Worm (Caenorhabditis elegans) whole organism, L4 larva: Measurements from ENCODE around the gene srz-6.

Source experiments
- D1046.2 ChIP-seq: fragments of 200-800 bp; sonication (Bioruptor generic); IDR thresholded peaks from 2 replicates; pipeline ENCODE4 v1.3.6; 2022; ENCODE audit warnings: missing genetic modification characterization, missing compliant biosample characterization
- F49E8.2 ChIP-seq: sonication (generic microtip); optimal IDR thresholded peaks from 2 replicates; lab custom pipeline; 2016; ENCODE audit warnings: missing compliant biosample characterization, mild to moderate bottlenecking, missing genetic modification characterization, borderline replicate concordance
- Y5F2A.4 ChIP-seq: fragments of 200-800 bp; sonication (Bioruptor generic); optimal IDR thresholded peaks from 2 replicates; lab custom pipeline; 2018; ENCODE audit warnings: mild to moderate bottlenecking, missing genetic modification characterization, missing compliant biosample characterization
- ZK337.2 ChIP-seq: fragments of 200-800 bp; sonication (Bioruptor generic); IDR thresholded peaks from 2 replicates; pipeline ENCODE4 v1.3.6; 2022; ENCODE audit warnings: missing genetic modification reagents, missing genetic modification characterization, missing compliant biosample characterization
- aly-2 ChIP-seq: sonication (generic microtip); optimal IDR thresholded peaks from 2 replicates; lab custom pipeline; 2018; ENCODE audit warnings: missing biosample characterization, missing genetic modification characterization
- ama-1 ChIP-seq: fragments of 150-350 bp; optimal IDR thresholded peaks from 2 replicates; lab custom pipeline; 2014; ENCODE audit warnings: inconsistent platforms, mixed read lengths
- arid-1 ChIP-seq: fragments of 200-800 bp; sonication (Bioruptor generic); conservative IDR thresholded peaks from 2 replicates; pipeline ENCODE4 v1.3.6; 2022; ENCODE audit warnings: missing genetic modification reagents, missing genetic modification characterization, missing compliant biosample characterization
- ceh-28 ChIP-seq: fragments of 150-350 bp; optimal IDR thresholded peaks from 2 replicates; lab custom pipeline; 2014; ENCODE audit warnings: missing biosample characterization, missing genetic modification reagents, missing genetic modification characterization
- ceh-82 ChIP-seq: sonication (generic microtip); optimal IDR thresholded peaks from 2 replicates; lab custom pipeline; 2017; ENCODE audit warnings: missing biosample characterization, missing genetic modification characterization
- cey-2 ChIP-seq: sonication (generic microtip); optimal IDR thresholded peaks from 3 replicates; lab custom pipeline; 2017; ENCODE audit warnings: missing genetic modification characterization, mild to moderate bottlenecking, missing compliant biosample characterization, antibody characterized with exemption, borderline replicate concordance; ENCODE audit not compliant: insufficient read depth
- dmd-6 ChIP-seq: fragments of 200-800 bp; sonication (Bioruptor generic); IDR thresholded peaks from 2 replicates; pipeline ENCODE4 v1.3.6; 2022; ENCODE audit warnings: missing genetic modification reagents, missing genetic modification characterization, missing compliant biosample characterization
- duxl-1 ChIP-seq: sonication (generic microtip); optimal IDR thresholded peaks from 2 replicates; lab custom pipeline; 2016; ENCODE audit warnings: mild to moderate bottlenecking, missing genetic modification characterization, moderate library complexity, missing compliant biosample characterization; ENCODE audit not compliant: poor library complexity
- dve-1 ChIP-seq: sonication (generic microtip); optimal IDR thresholded peaks from 2 replicates; lab custom pipeline; 2017; ENCODE audit warnings: antibody characterized with exemption, mild to moderate bottlenecking, missing genetic modification characterization, missing compliant biosample characterization; ENCODE audit not compliant: insufficient read depth
- egl-43 ChIP-seq: fragments of 200-800 bp; sonication (Bioruptor generic); IDR thresholded peaks from 2 replicates; pipeline ENCODE4 v1.3.6; 2022; ENCODE audit warnings: missing genetic modification reagents, missing genetic modification characterization, missing compliant biosample characterization
- fkh-10 ChIP-seq: fragments of 150-350 bp; optimal IDR thresholded peaks from 2 replicates; lab custom pipeline; 2014; ENCODE audit warnings: missing biosample characterization, missing genetic modification reagents, missing genetic modification characterization
- fos-1 ChIP-seq: fragments of 150-350 bp; optimal IDR thresholded peaks from 2 replicates; lab custom pipeline; 2014; ENCODE audit warnings: missing biosample characterization, missing genetic modification characterization
- gei-8 ChIP-seq: fragments of 200-800 bp; sonication (Bioruptor generic); optimal IDR thresholded peaks from 2 replicates; lab custom pipeline; 2018; ENCODE audit warnings: mild to moderate bottlenecking, missing genetic modification characterization, missing compliant biosample characterization
- hlh-11 ChIP-seq: fragments of 200-800 bp; sonication (Bioruptor generic); optimal IDR thresholded peaks from 2 replicates; lab custom pipeline; 2018; ENCODE audit warnings: mild to moderate bottlenecking, missing genetic modification characterization, missing compliant biosample characterization
- hlh-30 ChIP-seq: sonication (generic microtip); optimal IDR thresholded peaks from 2 replicates; lab custom pipeline; 2017; ENCODE audit warnings: antibody characterized with exemption, mild to moderate bottlenecking, missing genetic modification characterization, missing compliant biosample characterization; ENCODE audit not compliant: insufficient read depth
- jun-1 ChIP-seq: fragments of 150-350 bp; optimal IDR thresholded peaks from 2 replicates; lab custom pipeline; 2014; ENCODE audit warnings: missing biosample characterization, missing genetic modification reagents, missing genetic modification characterization
- lim-7 ChIP-seq: fragments of 200-800 bp; sonication (Bioruptor generic); IDR thresholded peaks from 2 replicates; pipeline ENCODE4 v1.3.6; 2022; ENCODE audit warnings: missing genetic modification characterization, missing compliant biosample characterization
- lin-13 ChIP-seq: fragments of 150-350 bp; optimal IDR thresholded peaks from 2 replicates; lab custom pipeline; 2014; ENCODE audit warnings: missing biosample characterization, missing genetic modification reagents, missing genetic modification characterization
- lin-39 ChIP-seq: fragments of 150-350 bp; optimal IDR thresholded peaks from 2 replicates; lab custom pipeline; 2014; ENCODE audit warnings: missing biosample characterization, missing genetic modification reagents, missing genetic modification characterization
- madf-9 ChIP-seq: fragments of 200-800 bp; sonication (Bioruptor generic); conservative IDR thresholded peaks from 2 replicates; pipeline ENCODE4 v1.3.6; 2022; ENCODE audit warnings: missing genetic modification reagents, missing genetic modification characterization, missing compliant biosample characterization
- mdt-29 ChIP-seq: fragments of 200-800 bp; sonication (Bioruptor generic); IDR thresholded peaks from 2 replicates; pipeline ENCODE4 v1.3.6; 2022; ENCODE audit warnings: missing genetic modification reagents, missing genetic modification characterization, missing compliant biosample characterization
- mes-2 ChIP-seq: sonication (generic microtip); optimal IDR thresholded peaks from 2 replicates; lab custom pipeline; 2016; ENCODE audit warnings: missing genotype, mild to moderate bottlenecking, missing genetic modification characterization, missing compliant biosample characterization; ENCODE audit not compliant: poor library complexity, severe bottlenecking
- mxl-2 ChIP-seq: fragments of 200-800 bp; sonication (Bioruptor generic); conservative IDR thresholded peaks from 2 replicates; pipeline ENCODE4 v1.3.6; 2022; ENCODE audit warnings: missing genetic modification reagents, missing genetic modification characterization, missing compliant biosample characterization
- mxl-3 ChIP-seq: fragments of 200-800 bp; sonication (Bioruptor generic); optimal IDR thresholded peaks from 2 replicates; lab custom pipeline; 2018; ENCODE audit warnings: mild to moderate bottlenecking, missing genetic modification characterization, missing compliant biosample characterization
- nhr-10 ChIP-seq: fragments of 150-350 bp; optimal IDR thresholded peaks from 2 replicates; lab custom pipeline; 2014; ENCODE audit warnings: missing biosample characterization, missing genetic modification characterization
- nhr-102 ChIP-seq: sonication (generic microtip); optimal IDR thresholded peaks from 2 replicates; lab custom pipeline; 2016; ENCODE audit warnings: mild to moderate bottlenecking, missing genetic modification characterization, moderate library complexity, missing compliant biosample characterization
- nhr-11 ChIP-seq: fragments of 150-350 bp; optimal IDR thresholded peaks from 2 replicates; lab custom pipeline; 2014; ENCODE audit warnings: missing biosample characterization, missing genetic modification characterization
- nhr-25 ChIP-seq: sonication (generic microtip); optimal IDR thresholded peaks from 2 replicates; lab custom pipeline; 2017; ENCODE audit warnings: missing genetic modification characterization, mild to moderate bottlenecking, missing compliant biosample characterization, antibody characterized with exemption, moderate library complexity, borderline replicate concordance; ENCODE audit not compliant: insufficient read depth
- nhr-28 ChIP-seq: fragments of 150-350 bp; optimal IDR thresholded peaks from 2 replicates; lab custom pipeline; 2014; ENCODE audit warnings: missing biosample characterization, missing genetic modification characterization
- nhr-41 ChIP-seq: fragments of 200-800 bp; sonication (Bioruptor generic); IDR thresholded peaks from 2 replicates; pipeline ENCODE4 v1.3.6; 2022; ENCODE audit warnings: missing genetic modification reagents, missing genetic modification characterization, missing compliant biosample characterization
- nhr-48 ChIP-seq: sonication (generic microtip); optimal IDR thresholded peaks from 2 replicates; lab custom pipeline; 2016; ENCODE audit warnings: mild to moderate bottlenecking, missing genetic modification characterization, missing compliant biosample characterization
- nhr-76 ChIP-seq: fragments of 150-350 bp; optimal IDR thresholded peaks from 2 replicates; lab custom pipeline; 2014; ENCODE audit warnings: missing biosample characterization, missing genetic modification characterization
- pha-4 ChIP-seq, 2 experiments: fragments of 150-350 bp in 1 of 2; fragments of 200-800 bp in 1 of 2; sonication (Bioruptor generic) in 1 of 2; IDR thresholded peaks in 1 of 2; optimal IDR thresholded peaks in 1 of 2; 2 replicates each; pipeline versions ENCODE4 v1.3.6 to Lab custom; 2014 to 2022; ENCODE audit warnings: missing genetic modification characterization in 2 of 2, missing genetic modification reagents in 2 of 2, missing biosample characterization in 1 of 2, missing compliant biosample characterization in 1 of 2
- php-3 ChIP-seq: fragments of 200-800 bp; sonication (Bioruptor generic); IDR thresholded peaks from 2 replicates; pipeline ENCODE4 v1.3.6; 2022; ENCODE audit warnings: missing genetic modification reagents, missing genetic modification characterization, missing compliant biosample characterization
- rbr-2 ChIP-seq: sonication (generic microtip); optimal IDR thresholded peaks from 2 replicates; lab custom pipeline; 2016; ENCODE audit warnings: missing genotype, missing genetic modification characterization, missing compliant biosample characterization
- sdz-12 ChIP-seq: fragments of 200-800 bp; sonication (Bioruptor generic); optimal IDR thresholded peaks from 2 replicates; lab custom pipeline; 2018; ENCODE audit warnings: mild to moderate bottlenecking, missing genetic modification characterization, missing compliant biosample characterization
- snpc-4 ChIP-seq: fragments of 150-350 bp; optimal IDR thresholded peaks from 2 replicates; lab custom pipeline; 2014; ENCODE audit warnings: missing biosample characterization, missing genetic modification characterization
- unc-130 ChIP-seq: sonication (generic microtip); optimal IDR thresholded peaks from 2 replicates; lab custom pipeline; 2016; ENCODE audit warnings: missing genetic modification reagents, missing genetic modification characterization, missing compliant biosample characterization
- unc-39 ChIP-seq: sonication (generic microtip); optimal IDR thresholded peaks from 2 replicates; lab custom pipeline; 2017; ENCODE audit warnings: missing biosample characterization, missing genetic modification characterization
- unc-62 ChIP-seq, 3 experiments: fragments of 150-350 bp in 1 of 3; sonication (generic microtip); optimal IDR thresholded peaks in 2 of 3; peaks in 1 of 3; 1 replicate in 1 of 3; 2 replicates in 2 of 3; lab custom pipeline; 2014 to 2017; ENCODE audit warnings: missing biosample characterization in 3 of 3, missing genetic modification characterization in 3 of 3, missing genetic modification reagents in 3 of 3, missing genotype in 1 of 3
- vab-7 ChIP-seq: fragments of 200-800 bp; sonication (Bioruptor generic); IDR thresholded peaks from 2 replicates; pipeline ENCODE4 v1.3.6; 2022; ENCODE audit warnings: missing genetic modification reagents, missing genetic modification characterization, missing compliant biosample characterization
- zag-1 ChIP-seq: fragments of 150-350 bp; optimal IDR thresholded peaks from 2 replicates; lab custom pipeline; 2014; ENCODE audit warnings: missing biosample characterization, missing genetic modification characterization
- ztf-11 ChIP-seq: fragments of 150-350 bp; optimal IDR thresholded peaks from 2 replicates; lab custom pipeline; 2014; ENCODE audit warnings: missing biosample characterization, missing genetic modification characterization

Gene srz-6

DNA sequence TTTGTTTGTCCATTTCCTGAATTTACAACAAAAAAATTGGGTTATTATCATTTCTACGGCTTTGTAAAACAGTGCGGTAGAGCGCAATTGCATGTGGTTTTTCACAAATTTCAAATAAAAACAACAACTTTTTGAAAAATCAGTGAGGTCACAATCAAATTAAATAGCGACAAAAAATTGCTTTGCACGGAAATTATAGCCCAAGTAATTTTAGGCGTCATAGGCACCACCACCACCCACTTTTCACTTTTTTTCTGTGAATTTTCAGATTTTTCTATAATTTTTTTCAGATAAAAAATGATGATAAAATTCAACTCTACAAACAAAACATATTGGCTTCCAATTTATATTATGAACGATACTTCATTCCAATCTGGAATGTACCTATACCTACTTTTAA, 34.8 kb upstream of the srz-6 start, which contains the start of gene sre-38:
Gene sre-38, plus strand, starts transcription at position 301 of the 400 bp plus-strand sequence.
- TF ChIP-seq nhr-10 (tag; lab: Kevin White, UChicago) = no peak
- TF ChIP-seq ztf-11 (tag; lab: Kevin White, UChicago) = no peak
- no peak for TF ChIP-seq Y5F2A.4
- TF ChIP-seq php-3 (GFP tag; lab: Robert Waterston, UW) = no peak
- no peak for TF ChIP-seq ama-1
- no peak for TF ChIP-seq nhr-76 (tag; lab: Kevin White, UChicago)
- no peak for TF ChIP-seq jun-1 (tag; lab: Kevin White, UChicago)
- TF ChIP-seq nhr-48 (tag; lab: Kevin White, UChicago) = no peak
- TF ChIP-seq mxl-2 (GFP tag; lab: Robert Waterston, UW) = no peak
- no peak for TF ChIP-seq fos-1 (tag; lab: Kevin White, UChicago)
- no peak for TF ChIP-seq unc-39 (tag; lab: Kevin White, UChicago)
- TF ChIP-seq sdz-12 (GFP tag; lab: Kevin White, UChicago) = no peak
- TF ChIP-seq dve-1 (tag; lab: Kevin White, UChicago) = no peak
- no peak for TF ChIP-seq duxl-1 (tag; lab: Kevin White, UChicago)
- TF ChIP-seq unc-130 (GFP tag; lab: Kevin White, UChicago) = no peak

DNA sequence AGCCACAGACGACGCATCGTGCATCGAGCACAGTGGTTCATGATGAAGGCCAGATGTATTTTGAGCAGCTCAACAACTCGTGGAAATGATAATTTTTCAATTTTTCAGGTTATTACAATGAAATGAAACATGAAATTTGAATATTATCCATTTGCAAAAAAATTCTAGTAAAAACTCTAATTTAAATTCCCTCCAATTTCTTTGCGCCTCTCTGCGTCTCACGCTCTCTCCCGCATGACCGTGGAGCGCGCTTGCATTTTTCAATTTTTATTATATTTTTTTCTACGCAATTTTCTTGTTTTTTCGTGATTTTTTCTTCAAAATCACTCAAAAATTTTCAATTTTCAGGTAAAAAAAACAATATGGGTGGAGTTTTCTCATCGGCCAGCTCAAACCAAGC, 32.6 kb upstream of the srz-6 start, which contains the start of gene tag-281:
Gene tag-281, plus strand, starts transcription at position 340 of the 400 bp plus-strand sequence.
- TF ChIP-seq nhr-76 (tag; lab: Kevin White, UChicago) (no peak), D1046.2 (GFP tag; lab: Robert Waterston, UW) (no peak), cey-2 (tag; lab: Kevin White, UChicago) (no peak), fos-1 (tag; lab: Kevin White, UChicago) (no peak), hlh-30 (tag; lab: Kevin White, UChicago) (no peak), mes-2 (tag; lab: Kevin White, UChicago) (peak; percentile 85), sdz-12 (GFP tag; lab: Kevin White, UChicago) (no peak), ZK337.2 (GFP tag; lab: Robert Waterston, UW) (no peak), gei-8 (GFP tag; lab: Kevin White, UChicago) (no peak), Y5F2A.4 (no peak), mxl-3 (no peak), lin-13 (GFP tag; lab: Kevin White, UChicago) (peak; percentile 66), dmd-6 (peak; percentile 51), ceh-28 (no peak), hlh-11 (tag; lab: Kevin White, UChicago) (peak; percentile 49), madf-9 (GFP tag; lab: Robert Waterston, UW) (no peak), nhr-25 (no peak), mdt-29 (GFP tag; lab: Robert Waterston, UW) (no peak), fkh-10 (GFP tag; lab: Kevin White, UChicago) (peak; percentile 21), rbr-2 (tag; lab: Kevin White, UChicago) (peak; percentile 52), lim-7 (no peak), aly-2 (tag; lab: Kevin White, UChicago) (no peak), nhr-28 (tag; lab: Kevin White, UChicago) (no peak), dve-1 (tag; lab: Kevin White, UChicago) (no peak), ceh-82 (tag; lab: Kevin White, UChicago) (no peak), nhr-11 (tag; lab: Kevin White, UChicago) (peak; percentile 24), zag-1 (no peak), pha-4 (GFP tag; IDR thresholded peaks at IDR 0.05; lab: Robert Waterston, UW) (no peak), pha-4 (tag; optimal IDR thresholded peaks at IDR 0.05; lab: Kevin White, UChicago) (no peak), snpc-4 (tag; lab: Kevin White, UChicago) (peak; percentile 14), nhr-102 (no peak), F49E8.2 (tag; lab: Kevin White, UChicago) (no peak), lin-39 (tag; lab: Kevin White, UChicago) (no peak), egl-43 (no peak), unc-62 (GFP tag; optimal IDR thresholded peaks at IDR 0.05 in 1 of 2; lab: Kevin White, UChicago) (peak in 1 of 2 experiments; percentile 45), unc-62 (tag; optimal IDR thresholded peaks at IDR 0.05; lab: Kevin White, UChicago) (no peak), arid-1 (GFP tag; lab: Robert Waterston, UW) (no peak), vab-7 (GFP tag; lab: Robert Waterston, UW) (no peak), nhr-41 (GFP tag; lab: Robert Waterston, UW) (no peak)
